Worm (Caenorhabditis elegans) whole organism, young adult: ENCODE data around the gene scly-1.

Experiments used
- B0336.3 ChIP-seq: fragments of 200-800 bp; sonication (Bioruptor generic); IDR thresholded peaks from 2 replicates; pipeline ENCODE4 v1.3.6; 2022; ENCODE audit warnings: missing genetic modification characterization, missing compliant biosample characterization
- C17E4.6 ChIP-seq: fragments of 200-800 bp; sonication (Bioruptor generic); IDR thresholded peaks from 2 replicates; pipeline ENCODE4 v1.3.6; 2022; ENCODE audit warnings: missing genetic modification reagents, missing genetic modification characterization, missing compliant biosample characterization
- D2030.7 ChIP-seq: fragments of 200-800 bp; sonication (Bioruptor generic); IDR thresholded peaks from 2 replicates; pipeline ENCODE4 v1.3.6; 2022; ENCODE audit warnings: missing genetic modification reagents, missing genetic modification characterization, missing compliant biosample characterization
- F22D6.2 ChIP-seq: sonication (generic microtip); optimal IDR thresholded peaks from 2 replicates; lab custom pipeline; 2016; ENCODE audit warnings: mild to moderate bottlenecking, missing genetic modification characterization, missing compliant biosample characterization
- F49E8.2 ChIP-seq: sonication (generic microtip); optimal IDR thresholded peaks from 3 replicates; lab custom pipeline; 2017; ENCODE audit warnings: missing genetic modification characterization, mild to moderate bottlenecking, missing compliant biosample characterization, antibody characterized with exemption, moderate library complexity; ENCODE audit not compliant: insufficient read depth
- F57A8.1 ChIP-seq: fragments of 200-800 bp; sonication (Bioruptor generic); optimal IDR thresholded peaks from 2 replicates; lab custom pipeline; 2018; ENCODE audit warnings: mild to moderate bottlenecking, missing genetic modification characterization, moderate library complexity, missing compliant biosample characterization
- Y67H2A.10 ChIP-seq: fragments of 200-800 bp; sonication (Bioruptor generic); conservative IDR thresholded peaks from 2 replicates; pipeline ENCODE4 v1.3.6; 2022; ENCODE audit warnings: missing genetic modification reagents, missing genetic modification characterization, missing compliant biosample characterization
- Y95B8A.8 ChIP-seq: fragments of 200-800 bp; sonication (Bioruptor generic); IDR thresholded peaks from 2 replicates; pipeline ENCODE4 v1.3.6; 2022; ENCODE audit warnings: missing genetic modification reagents, missing genetic modification characterization, missing compliant biosample characterization
- aptf-2 ChIP-seq: fragments of 200-800 bp; sonication (Bioruptor generic); conservative IDR thresholded peaks from 2 replicates; pipeline ENCODE4 v1.3.6; 2022; ENCODE audit warnings: missing genetic modification reagents, missing genetic modification characterization, missing compliant biosample characterization
- aptf-3 ChIP-seq: fragments of 200-800 bp; sonication (Bioruptor generic); IDR thresholded peaks from 2 replicates; pipeline ENCODE4 v1.3.6; 2022; ENCODE audit warnings: missing genetic modification characterization, missing compliant biosample characterization
- atf-7 ChIP-seq: sonication (generic microtip); optimal IDR thresholded peaks from 2 replicates; lab custom pipeline; 2017; ENCODE audit warnings: mild to moderate bottlenecking, missing genetic modification characterization, missing compliant biosample characterization
- attf-3 ChIP-seq: fragments of 200-800 bp; sonication (Bioruptor generic); conservative IDR thresholded peaks from 2 replicates; pipeline ENCODE4 v1.3.6; 2022; ENCODE audit warnings: missing genetic modification reagents, missing genetic modification characterization, missing compliant biosample characterization
- attf-6 ChIP-seq: fragments of 200-800 bp; sonication (Bioruptor generic); IDR thresholded peaks from 2 replicates; pipeline ENCODE4 v1.3.6; 2022; ENCODE audit warnings: missing genetic modification reagents, missing genetic modification characterization, missing compliant biosample characterization
- bed-2 ChIP-seq: fragments of 200-800 bp; sonication (Bioruptor generic); IDR thresholded peaks from 2 replicates; pipeline ENCODE4 v1.3.6; 2022; ENCODE audit warnings: missing genetic modification reagents, missing genetic modification characterization, missing compliant biosample characterization
- cebp-1 ChIP-seq, 2 experiments: fragments of 200-800 bp in 1 of 2; sonication (Bioruptor generic) in 1 of 2; sonication (generic microtip) in 1 of 2; IDR thresholded peaks in 1 of 2; optimal IDR thresholded peaks in 1 of 2; 2 replicates each; pipeline versions ENCODE4 v1.3.6 to Lab custom; 2017 to 2022; ENCODE audit warnings: missing compliant biosample characterization in 2 of 2, missing genetic modification characterization in 2 of 2, mild to moderate bottlenecking in 1 of 2, missing genetic modification reagents in 1 of 2, moderate library complexity in 1 of 2
- ceh-40 ChIP-seq: fragments of 200-800 bp; sonication (Bioruptor generic); IDR thresholded peaks from 2 replicates; pipeline ENCODE4 v1.3.6; 2022; ENCODE audit warnings: missing genetic modification characterization, missing compliant biosample characterization
- egl-44 ChIP-seq: fragments of 200-800 bp; sonication (Bioruptor generic); IDR thresholded peaks from 2 replicates; pipeline ENCODE4 v1.3.6; 2022; ENCODE audit warnings: missing genetic modification reagents, missing genetic modification characterization, missing compliant biosample characterization
- fkh-3 ChIP-seq: sonication (generic microtip); optimal IDR thresholded peaks from 2 replicates; lab custom pipeline; 2016; ENCODE audit warnings: mild to moderate bottlenecking, missing genetic modification characterization, missing compliant biosample characterization
- gei-17 ChIP-seq: fragments of 200-800 bp; sonication (Bioruptor generic); optimal IDR thresholded peaks from 2 replicates; lab custom pipeline; 2018; ENCODE audit warnings: mild to moderate bottlenecking, missing genetic modification characterization, missing compliant biosample characterization
- hmg-1.2 ChIP-seq: fragments of 200-800 bp; sonication (Bioruptor generic); IDR thresholded peaks from 2 replicates; pipeline ENCODE4 v1.3.6; 2022; ENCODE audit warnings: missing genetic modification reagents, missing genetic modification characterization, missing compliant biosample characterization
- hrde-1 ChIP-seq: sonication (generic microtip); optimal IDR thresholded peaks from 2 replicates; lab custom pipeline; 2016; ENCODE audit warnings: missing genetic modification characterization, mild to moderate bottlenecking, missing compliant biosample characterization, moderate library complexity, missing genotype, missing genetic modification reagents, borderline replicate concordance
- hsf-1 ChIP-seq: fragments of 200-800 bp; sonication (Bioruptor generic); IDR thresholded peaks from 2 replicates; pipeline ENCODE4 v1.3.6; 2022; ENCODE audit warnings: missing genetic modification reagents, missing genetic modification characterization, missing compliant biosample characterization
- let-607 ChIP-seq, 2 experiments: fragments of 200-800 bp in 1 of 2; sonication (Bioruptor generic) in 1 of 2; sonication (generic microtip) in 1 of 2; optimal IDR thresholded peaks; 2 replicates each; lab custom pipeline; 2016 to 2018; ENCODE audit warnings: mild to moderate bottlenecking in 2 of 2, missing compliant biosample characterization in 2 of 2, missing genetic modification characterization in 2 of 2, moderate library complexity in 2 of 2, missing genotype in 1 of 2
- lin-35 ChIP-seq, 3 experiments: fragments of 150-350 bp in 2 of 3; sonication (generic microtip) in 1 of 3; optimal IDR thresholded peaks; 2 replicates each; lab custom pipeline; 2014 to 2018; ENCODE audit warnings: missing biosample characterization in 3 of 3, missing genetic modification characterization in 3 of 3, missing genetic modification reagents in 3 of 3
- lin-40 ChIP-seq: sonication (generic microtip); optimal IDR thresholded peaks from 2 replicates; lab custom pipeline; 2016; ENCODE audit warnings: missing genetic modification characterization, mild to moderate bottlenecking, missing compliant biosample characterization, missing genotype, missing genetic modification reagents
- lin-54 ChIP-seq: fragments of 200-800 bp; sonication (Bioruptor generic); optimal IDR thresholded peaks from 2 replicates; lab custom pipeline; 2018; ENCODE audit warnings: mild to moderate bottlenecking, missing genetic modification characterization, missing compliant biosample characterization
- lir-1 ChIP-seq: fragments of 200-800 bp; sonication (Bioruptor generic); conservative IDR thresholded peaks from 2 replicates; pipeline ENCODE4 v1.3.6; 2022; ENCODE audit warnings: missing genetic modification reagents, missing genetic modification characterization, missing compliant biosample characterization
- lsl-1 ChIP-seq: fragments of 200-800 bp; sonication (Bioruptor generic); optimal IDR thresholded peaks from 2 replicates; lab custom pipeline; 2018; ENCODE audit warnings: mild to moderate bottlenecking, missing genetic modification characterization, moderate library complexity, missing compliant biosample characterization
- lsy-27 ChIP-seq: sonication (generic microtip); optimal IDR thresholded peaks from 2 replicates; lab custom pipeline; 2017; ENCODE audit warnings: missing genetic modification characterization, mild to moderate bottlenecking, missing compliant biosample characterization, antibody characterized with exemption, missing genotype, borderline replicate concordance; ENCODE audit not compliant: insufficient read depth
- madf-8 ChIP-seq: fragments of 200-800 bp; sonication (Bioruptor generic); conservative IDR thresholded peaks from 2 replicates; pipeline ENCODE4 v1.3.6; 2022; ENCODE audit warnings: missing genetic modification reagents, missing genetic modification characterization, missing compliant biosample characterization
- mel-28 ChIP-seq: sonication (generic microtip); optimal IDR thresholded peaks from 2 replicates; lab custom pipeline; 2016; ENCODE audit warnings: borderline replicate concordance, mild to moderate bottlenecking, missing genetic modification characterization, missing compliant biosample characterization
- mxl-1 ChIP-seq: sonication (generic microtip); optimal IDR thresholded peaks from 2 replicates; lab custom pipeline; 2016; ENCODE audit warnings: missing genetic modification characterization, missing compliant biosample characterization
- nfya-1 ChIP-seq: sonication (generic microtip); optimal IDR thresholded peaks from 2 replicates; lab custom pipeline; 2017; ENCODE audit warnings: antibody characterized with exemption, missing compliant biosample characterization, missing genetic modification characterization, borderline replicate concordance; ENCODE audit not compliant: insufficient read depth
- nhr-179 ChIP-seq: sonication (generic microtip); optimal IDR thresholded peaks from 2 replicates; lab custom pipeline; 2016; ENCODE audit warnings: mild to moderate bottlenecking, missing genetic modification characterization, missing compliant biosample characterization
- nhr-27 ChIP-seq: fragments of 200-800 bp; sonication (Bioruptor generic); optimal IDR thresholded peaks from 2 replicates; lab custom pipeline; 2018; ENCODE audit warnings: mild to moderate bottlenecking, missing genetic modification characterization, moderate library complexity, missing compliant biosample characterization
- pbrm-1 ChIP-seq: fragments of 200-800 bp; sonication (Bioruptor generic); IDR thresholded peaks from 2 replicates; pipeline ENCODE4 v1.3.6; 2022; ENCODE audit warnings: missing genetic modification reagents, missing genetic modification characterization, missing compliant biosample characterization
- rcor-1 ChIP-seq: fragments of 200-800 bp; sonication (Bioruptor generic); IDR thresholded peaks from 2 replicates; pipeline ENCODE4 v1.3.6; 2022; ENCODE audit warnings: missing genetic modification reagents, missing genetic modification characterization, missing compliant biosample characterization
- rpc-1 ChIP-seq, 2 experiments: fragments of 150-350 bp in 1 of 2; sonication (generic microtip) in 1 of 2; optimal IDR thresholded peaks; 2 replicates each; lab custom pipeline; 2014 to 2018; ENCODE audit warnings: missing biosample characterization in 1 of 2, missing genetic modification characterization in 1 of 2, missing genetic modification reagents in 1 of 2, missing genotype in 1 of 2
- snpc-3.4 ChIP-seq: sonication (generic microtip); optimal IDR thresholded peaks from 2 replicates; lab custom pipeline; 2017; ENCODE audit warnings: missing genetic modification characterization, mild to moderate bottlenecking, missing compliant biosample characterization, antibody characterized with exemption, moderate library complexity, missing genotype, missing genetic modification reagents
- sptf-2 ChIP-seq: fragments of 200-800 bp; sonication (Bioruptor generic); optimal IDR thresholded peaks from 2 replicates; lab custom pipeline; 2018; ENCODE audit warnings: mild to moderate bottlenecking, missing genetic modification characterization, missing compliant biosample characterization
- tlf-1 ChIP-seq: fragments of 200-800 bp; sonication (Bioruptor generic); optimal IDR thresholded peaks from 2 replicates; lab custom pipeline; 2018; ENCODE audit warnings: mild to moderate bottlenecking, missing genetic modification characterization, missing compliant biosample characterization
- unc-130 ChIP-seq: sonication (generic microtip); optimal IDR thresholded peaks from 2 replicates; lab custom pipeline; 2016; ENCODE audit warnings: missing genetic modification reagents, missing genetic modification characterization, missing compliant biosample characterization
- unc-62 ChIP-seq: fragments of 150-350 bp; optimal IDR thresholded peaks from 2 replicates; lab custom pipeline; 2014; ENCODE audit warnings: missing biosample characterization, missing genetic modification reagents, missing genetic modification characterization
- ztf-25 ChIP-seq: fragments of 200-800 bp; sonication (Bioruptor generic); IDR thresholded peaks from 2 replicates; pipeline ENCODE4 v1.3.6; 2022; ENCODE audit warnings: missing genetic modification reagents, missing genetic modification characterization, missing compliant biosample characterization
- ztf-28 ChIP-seq: fragments of 200-800 bp; sonication (Bioruptor generic); IDR thresholded peaks from 2 replicates; pipeline ENCODE4 v1.3.6; 2022; ENCODE audit warnings: missing genetic modification reagents, missing genetic modification characterization, missing compliant biosample characterization

Gene scly-1

ce11 chrII:6269805-6270414 is 11.0 kb downstream of the scly-1 start, which contains the start of gene F13H8.2 (continued):
- TF ChIP-seq madf-8 (GFP tag; lab: Robert Waterston, UW) (peak; percentile 68), C17E4.6 (GFP tag; lab: Robert Waterston, UW) (peak; percentile 70; the same call in 1 of the 2 replicates), nhr-27 (no peak), hsf-1 (GFP tag; lab: Robert Waterston, UW) (peak; percentile 37; the same call in 1 of the 2 replicates), lsl-1 (GFP tag; lab: Kevin White, UChicago) (peak; percentile 63), B0336.3 (no peak; the same call in 1 of the 2 replicates), mel-28 (no peak), atf-7 (no peak), fkh-3 (tag; lab: Kevin White, UChicago) (no peak), lin-35 (GFP tag; optimal IDR thresholded peaks at IDR 0.05; lab: Kevin White, UChicago) (peak in 2 of 3 experiments; percentile 24 to 94), lsy-27 (tag; lab: Kevin White, UChicago) (no peak), bed-2 (GFP tag; lab: Robert Waterston, UW) (peak; percentile 88), F22D6.2 (tag; lab: Kevin White, UChicago) (no peak), attf-6 (GFP tag; lab: Robert Waterston, UW) (peak; percentile 54), aptf-3 (no peak), mxl-1 (tag; lab: Kevin White, UChicago) (no peak), nhr-179 (no peak), lir-1 (GFP tag; lab: Robert Waterston, UW) (peak; percentile 69), aptf-2 (peak; percentile 89; the same call in 1 of the 2 replicates), gei-17 (no peak), egl-44 (GFP tag; lab: Robert Waterston, UW) (peak; percentile 66; the same call in 1 of the 2 replicates), F49E8.2 (tag; lab: Kevin White, UChicago) (peak; percentile 6), hrde-1 (no peak), let-607 (tag; optimal IDR thresholded peaks at IDR 0.05; lab: Kevin White, UChicago) (no peak), unc-130 (GFP tag; lab: Kevin White, UChicago) (no peak), nfya-1 (tag; lab: Kevin White, UChicago) (no peak), ceh-40 (GFP tag; lab: Robert Waterston, UW) (0 out of 2 replicates have a peak, but pooled peaks have one; percentile 10), sptf-2 (GFP tag; lab: Kevin White, UChicago) (no peak), attf-3 (GFP tag; lab: Robert Waterston, UW) (peak; percentile 79), pbrm-1 (peak; percentile 92), lin-54 (peak; percentile 96), hmg-1.2 (GFP tag; lab: Robert Waterston, UW) (peak; percentile 63), rpc-1 (optimal IDR thresholded peaks at IDR 0.05; lab: Kevin White, UChicago) (no peak), rpc-1 (tag; optimal IDR thresholded peaks at IDR 0.05; lab: Kevin White, UChicago) (no peak), Y95B8A.8 (GFP tag; lab: Robert Waterston, UW) (peak; percentile 52; the same call in 1 of the 2 replicates), Y67H2A.10 (GFP tag; lab: Robert Waterston, UW) (no peak), cebp-1 (GFP tag; IDR thresholded peaks at IDR 0.05; lab: Robert Waterston, UW) (peak; percentile 48; the same call in 1 of the 2 replicates), cebp-1 (tag; optimal IDR thresholded peaks at IDR 0.05; lab: Kevin White, UChicago) (no peak), D2030.7 (GFP tag; lab: Robert Waterston, UW) (peak; percentile 94), ztf-28 (GFP tag; lab: Robert Waterston, UW) (peak; percentile 95), ztf-25 (peak; percentile 76; the same call in 1 of the 2 replicates), tlf-1 (GFP tag; lab: Kevin White, UChicago) (peak; percentile 52), lin-40 (tag; lab: Kevin White, UChicago) (no peak), F57A8.1 (GFP tag; lab: Kevin White, UChicago) (no peak), rcor-1 (GFP tag; lab: Robert Waterston, UW) (peak; percentile 92), snpc-3.4 (tag; lab: Kevin White, UChicago) (no peak), unc-62 (GFP tag; lab: Kevin White, UChicago) (no peak)
